Fruit fly (Drosophila melanogaster): Measurements from ENCODE around the gene CG11164.

DNA sequence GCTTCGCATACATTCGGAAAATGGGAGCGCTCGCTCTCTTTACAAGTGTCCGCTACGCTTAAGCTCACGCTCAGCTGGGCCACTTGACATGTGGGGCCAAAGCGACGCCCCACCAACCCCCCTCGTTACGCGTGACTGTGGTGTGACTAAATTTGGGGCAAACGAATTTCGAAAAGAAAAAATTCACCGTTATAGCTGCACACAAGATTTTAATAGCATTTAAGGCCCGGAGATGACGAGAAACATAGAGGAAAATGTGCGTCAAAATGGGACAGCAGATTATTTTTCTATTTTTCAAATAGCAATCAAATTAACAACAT, 27.2 kb upstream of the CG11164 start:
- TF ChIP-seq usp (GFP tag; optimal IDR thresholded peaks at IDR 0.05): no peak
- TF ChIP-seq sage (GFP tag; optimal IDR thresholded peaks at IDR 0.05): no peak
- TF ChIP-seq Hr83 (GFP tag; optimal IDR thresholded peaks at IDR 0.05; ENCODE audit: poor library complexity, severe bottlenecking): no peak
- TF ChIP-seq dl (GFP tag; optimal IDR thresholded peaks at IDR 0.05; ENCODE audit: insufficient read depth in 1 of 2, partially characterized antibody in 2 of 2): peak in 1 of 2 experiments; percentile 13
- no peak for TF ChIP-seq Hr78 (GFP tag; optimal IDR thresholded peaks at IDR 0.05)
- no peak for TF ChIP-seq OdsH (GFP tag; optimal IDR thresholded peaks at IDR 0.05)
- TF ChIP-seq Sp1 (GFP tag; optimal IDR thresholded peaks at IDR 0.05): no peak
- no peak for TF ChIP-seq br (GFP tag; optimal IDR thresholded peaks at IDR 0.05)
- TF ChIP-seq pan (optimal IDR thresholded peaks at IDR 0.05): no peak
- TF ChIP-seq lola (GFP tag; optimal IDR thresholded peaks at IDR 0.05): no peak
- no peak for TF ChIP-seq Hnf4 (GFP tag; optimal IDR thresholded peaks at IDR 0.05)
- TF ChIP-seq psq (GFP tag; optimal IDR thresholded peaks at IDR 0.05): no peak
- no peak for TF ChIP-seq rgr (GFP tag; optimal IDR thresholded peaks at IDR 0.05)

Measured in whole organism, wandering third instar larva.